Fruit fly (Drosophila melanogaster) whole organism, embryonic: ENCODE measurements around the gene CG8673.

Source experiments
- CG10366 ChIP-seq: fragments of 200-800 bp; sonication (Bioruptor generic); IDR thresholded peaks from 2 replicates; pipeline ENCODE4 v1.3.6; 2022; ENCODE audit warnings: missing biosample characterization, missing genetic modification characterization
- CG10543 ChIP-seq: fragments of 200-800 bp; sonication (Bioruptor generic); optimal IDR thresholded peaks from 3 replicates; lab custom pipeline; 2017; ENCODE audit warnings: missing biosample characterization, mild to moderate bottlenecking, missing genetic modification characterization, moderate library complexity
- CG15011 ChIP-seq: fragments of 200-800 bp; sonication (Bioruptor generic); optimal IDR thresholded peaks from 3 replicates; lab custom pipeline; 2018; ENCODE audit warnings: missing biosample characterization, mild to moderate bottlenecking, missing genetic modification characterization
- CG32532 ChIP-seq: fragments of 200-800 bp; sonication (Bioruptor generic); IDR thresholded peaks from 2 replicates; pipeline ENCODE4 v1.3.6; 2022; ENCODE audit warnings: missing biosample characterization, missing genetic modification characterization
- CG6175 ChIP-seq: fragments of 200-800 bp; sonication (Bioruptor generic); IDR thresholded peaks from 3 replicates; pipeline ENCODE4 v1.3.6; 2022; ENCODE audit warnings: missing biosample characterization, missing genetic modification characterization
- ap ChIP-seq: fragments of 200-800 bp; sonication (Bioruptor generic); IDR thresholded peaks from 2 replicates; pipeline ENCODE4 v1.3.6; 2022; ENCODE audit warnings: missing biosample characterization, missing genetic modification characterization
- dati ChIP-seq: fragments of 200-800 bp; sonication (Bioruptor generic); IDR thresholded peaks from 2 replicates; pipeline ENCODE4 v1.3.6; 2022; ENCODE audit warnings: missing biosample characterization, missing genetic modification characterization

CG8673 gene

DNA sequence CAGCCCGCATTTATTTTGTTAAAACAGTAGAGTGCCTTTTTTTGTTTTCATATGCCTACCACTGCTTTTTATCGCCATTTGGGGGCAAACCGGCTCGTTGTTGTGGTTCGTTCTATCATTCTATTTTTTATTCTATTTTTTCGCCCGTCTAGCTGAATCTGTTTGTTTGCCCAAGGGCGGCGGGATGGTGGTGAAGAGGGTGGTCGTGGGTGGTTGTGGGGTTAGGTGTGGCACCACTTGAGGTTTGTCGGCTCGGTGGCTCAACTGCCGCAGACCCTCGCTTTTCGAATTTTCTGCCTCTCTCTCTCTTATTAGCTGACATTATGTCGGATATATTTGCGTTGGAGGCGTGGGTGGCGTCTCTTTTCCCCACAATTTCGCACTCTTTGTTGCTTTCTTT lies 47.4 kb downstream of the CG8673 start (continued):
- no peak for TF ChIP-seq CG10366
- peak; percentile 63 for TF ChIP-seq CG10543 (GFP tag; lab: Kevin White, UChicago)
- no peak for TF ChIP-seq ap (GFP tag; lab: Robert Waterston, UW)
- no peak for TF ChIP-seq CG32532 (GFP tag; lab: Robert Waterston, UW)
- TF ChIP-seq dati = no peak
- peak; percentile 93 for TF ChIP-seq CG6175 (GFP tag; lab: Robert Waterston, UW)
- TF ChIP-seq CG15011 (GFP tag; lab: Kevin White, UChicago) = no peak
